Worm (Caenorhabditis elegans) whole organism, L4 larva: ENCODE measurements around the gene F22E5.11.

Experiments used
- F49E8.2 ChIP-seq: sonication (generic microtip); optimal IDR thresholded peaks from 2 replicates; lab custom pipeline; 2016; ENCODE audit warnings: missing compliant biosample characterization, mild to moderate bottlenecking, missing genetic modification characterization, borderline replicate concordance
- Y105C5A.15 ChIP-seq: fragments of 200-800 bp; sonication (Bioruptor generic); IDR thresholded peaks from 2 replicates; pipeline ENCODE4 v1.3.6; 2022; ENCODE audit warnings: missing genetic modification characterization, missing compliant biosample characterization
- ama-1 ChIP-seq: fragments of 150-350 bp; optimal IDR thresholded peaks from 2 replicates; lab custom pipeline; 2014; ENCODE audit warnings: inconsistent platforms, mixed read lengths
- arid-1 ChIP-seq: fragments of 200-800 bp; sonication (Bioruptor generic); conservative IDR thresholded peaks from 2 replicates; pipeline ENCODE4 v1.3.6; 2022; ENCODE audit warnings: missing genetic modification reagents, missing genetic modification characterization, missing compliant biosample characterization
- ceh-82 ChIP-seq: sonication (generic microtip); optimal IDR thresholded peaks from 2 replicates; lab custom pipeline; 2017; ENCODE audit warnings: missing biosample characterization, missing genetic modification characterization
- hmg-1.1 ChIP-seq: fragments of 200-800 bp; sonication (Bioruptor generic); IDR thresholded peaks from 2 replicates; pipeline ENCODE4 v1.3.6; 2022; ENCODE audit warnings: missing genetic modification reagents, missing genetic modification characterization, missing compliant biosample characterization
- lin-13 ChIP-seq: fragments of 150-350 bp; optimal IDR thresholded peaks from 2 replicates; lab custom pipeline; 2014; ENCODE audit warnings: missing biosample characterization, missing genetic modification reagents, missing genetic modification characterization
- mdl-1 ChIP-seq, 2 experiments: fragments of 150-350 bp in 1 of 2; sonication (generic microtip) in 1 of 2; optimal IDR thresholded peaks; 2 replicates each; lab custom pipeline; 2014 to 2017; ENCODE audit warnings: missing biosample characterization in 2 of 2, missing genetic modification characterization in 2 of 2
- mdt-29 ChIP-seq: fragments of 200-800 bp; sonication (Bioruptor generic); IDR thresholded peaks from 2 replicates; pipeline ENCODE4 v1.3.6; 2022; ENCODE audit warnings: missing genetic modification reagents, missing genetic modification characterization, missing compliant biosample characterization
- nhr-102 ChIP-seq: sonication (generic microtip); optimal IDR thresholded peaks from 2 replicates; lab custom pipeline; 2016; ENCODE audit warnings: mild to moderate bottlenecking, missing genetic modification characterization, moderate library complexity, missing compliant biosample characterization
- nhr-42 ChIP-seq: fragments of 200-800 bp; sonication (Bioruptor generic); IDR thresholded peaks from 2 replicates; pipeline ENCODE4 v1.3.6; 2022; ENCODE audit warnings: missing genetic modification characterization, missing compliant biosample characterization
- saeg-2 ChIP-seq: fragments of 200-800 bp; sonication (Bioruptor generic); IDR thresholded peaks from 2 replicates; pipeline ENCODE4 v1.3.6; 2022; ENCODE audit warnings: missing genetic modification reagents, missing genetic modification characterization, missing compliant biosample characterization
- sdz-12 ChIP-seq: fragments of 200-800 bp; sonication (Bioruptor generic); optimal IDR thresholded peaks from 2 replicates; lab custom pipeline; 2018; ENCODE audit warnings: mild to moderate bottlenecking, missing genetic modification characterization, missing compliant biosample characterization
- unc-62 ChIP-seq, 3 experiments: fragments of 150-350 bp in 1 of 3; sonication (generic microtip); optimal IDR thresholded peaks in 2 of 3; peaks in 1 of 3; 1 replicate in 1 of 3; 2 replicates in 2 of 3; lab custom pipeline; 2014 to 2017; ENCODE audit warnings: missing biosample characterization in 3 of 3, missing genetic modification characterization in 3 of 3, missing genetic modification reagents in 3 of 3, missing genotype in 1 of 3

DNA sequence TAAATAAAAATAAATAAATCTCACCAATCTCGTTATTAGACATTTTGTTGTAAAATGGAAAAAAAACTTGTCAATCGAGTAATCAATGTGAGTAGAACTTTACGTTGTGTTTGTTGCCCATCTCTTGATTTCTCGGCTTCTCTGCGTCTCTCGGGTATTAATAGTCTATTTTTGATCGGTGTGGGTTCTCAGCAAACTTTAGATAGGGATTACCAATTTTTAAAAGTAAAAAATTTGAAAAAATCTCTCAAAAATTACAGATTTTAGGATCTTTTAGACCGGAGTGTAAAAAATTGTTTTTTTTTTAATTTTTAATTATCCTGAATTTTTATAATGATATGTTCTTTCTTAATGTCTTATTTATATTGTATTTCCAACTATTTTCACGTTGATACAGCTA lies 7.0 kb downstream of the F22E5.11 start, which contains the start of gene F22E5.21:
- TF ChIP-seq lin-13 (GFP tag; lab: Kevin White, UChicago) (no peak), sdz-12 (no peak), F49E8.2 (tag; lab: Kevin White, UChicago) (no peak), mdl-1 (tag; optimal IDR thresholded peaks at IDR 0.05; lab: Kevin White, UChicago) (no peak), ceh-82 (tag; lab: Kevin White, UChicago) (no peak), Y105C5A.15 (GFP tag; lab: Robert Waterston, UW) (no peak), nhr-42 (GFP tag; lab: Robert Waterston, UW) (no peak), saeg-2 (GFP tag; lab: Robert Waterston, UW) (no peak), nhr-102 (no peak), unc-62 (GFP tag; optimal IDR thresholded peaks at IDR 0.05 in 1 of 2; lab: Kevin White, UChicago) (no peak), unc-62 (tag; optimal IDR thresholded peaks at IDR 0.05; lab: Kevin White, UChicago) (no peak), arid-1 (GFP tag; lab: Robert Waterston, UW) (no peak), hmg-1.1 (GFP tag; lab: Robert Waterston, UW) (no peak), ama-1 (lab: Kevin White, UChicago) (no peak), mdt-29 (no peak)
